In genomic region chr2L:14141238-14141637, dm6 we compare ENCODE assay signal across 1 fruit fly cellular context.
TF ChIP-seq lines count a peak whose summit lies in the region.

No protein-coding gene starts in this region.

TF ChIP-seq in whole organism, embryonic, 481 proteins besides CTCF, POLR2A, EP300 and RAD21 (continued from another document):
- TF ChIP-seq lilli (GFP tag; optimal IDR thresholded peaks at IDR 0.05; lab: Kevin White, UChicago), result peak; percentile 49
- no peak for TF ChIP-seq CG4854 (GFP tag; optimal IDR thresholded peaks at IDR 0.05; lab: Kevin White, UChicago)
- TF ChIP-seq repo (GFP tag; optimal IDR thresholded peaks at IDR 0.05; lab: Kevin White, UChicago), result no peak
- TF ChIP-seq CG3281 (GFP tag; optimal IDR thresholded peaks at IDR 0.05; lab: Kevin White, UChicago), result peak; percentile 62
- TF ChIP-seq NK7.1 (GFP tag; optimal IDR thresholded peaks at IDR 0.05; lab: Kevin White, UChicago), result no peak
- no peak for TF ChIP-seq CG34224 (GFP tag; IDR thresholded peaks at IDR 0.05; lab: Robert Waterston, UW; ENCODE audit: partially characterized antibody)
- no peak for TF ChIP-seq nerfin-1 (tag; optimal IDR thresholded peaks at IDR 0.05; lab: Kevin White, UChicago)
- no peak for TF ChIP-seq D19B (GFP tag; optimal IDR thresholded peaks at IDR 0.05; lab: Kevin White, UChicago)
- no peak for TF ChIP-seq CG43689 (GFP tag; IDR thresholded peaks at IDR 0.05; lab: Robert Waterston, UW)
- TF ChIP-seq CG17385 (GFP tag; optimal IDR thresholded peaks at IDR 0.05; lab: Kevin White, UChicago), result peak; percentile 53
- TF ChIP-seq CG6683 (GFP tag; optimal IDR thresholded peaks at IDR 0.05; lab: Kevin White, UChicago), result peak; percentile 24
- TF ChIP-seq hb (GFP tag; IDR thresholded peaks at IDR 0.05; lab: Robert Waterston, UW; ENCODE audit: partially characterized antibody), result no peak
- 0 out of 3 replicates have a peak, but pooled peaks have one; percentile 35 for TF ChIP-seq CG17361 (GFP tag; IDR thresholded peaks at IDR 0.05; lab: Robert Waterston, UW)
- TF ChIP-seq ERR (GFP tag; optimal IDR thresholded peaks at IDR 0.05; lab: Kevin White, UChicago), result peak; percentile 28
- TF ChIP-seq CG8089 (GFP tag; optimal IDR thresholded peaks at IDR 0.05; lab: Kevin White, UChicago), result no peak
- TF ChIP-seq danr (GFP tag; IDR thresholded peaks at IDR 0.05; lab: Robert Waterston, UW), result 0 out of 2 replicates have a peak, but pooled peaks have one; percentile 21
- TF ChIP-seq Oli (tag; optimal IDR thresholded peaks at IDR 0.05; lab: Kevin White, UChicago), result peak; percentile 25
- no peak for TF ChIP-seq CG9215 (GFP tag; IDR thresholded peaks at IDR 0.05; lab: Robert Waterston, UW)
- no peak for TF ChIP-seq CG6791 (GFP tag; IDR thresholded peaks at IDR 0.05; lab: Robert Waterston, UW; ENCODE audit: partially characterized antibody)
- peak; percentile 22; the same call in 1 of the 2 replicates for TF ChIP-seq sisA (GFP tag; IDR thresholded peaks at IDR 0.05; lab: Robert Waterston, UW)
- peak; percentile 73 for TF ChIP-seq Hand (GFP tag; optimal IDR thresholded peaks at IDR 0.05; lab: Kevin White, UChicago)
- TF ChIP-seq pan (optimal IDR thresholded peaks at IDR 0.05; lab: Kevin White, UChicago), result no peak
- peak in 1 of 2 experiments; percentile 46 for TF ChIP-seq pan (GFP tag; optimal IDR thresholded peaks at IDR 0.05 in 1 of 2, IDR thresholded peaks at IDR 0.05 in 1 of 2)
- TF ChIP-seq dysf (GFP tag; IDR thresholded peaks at IDR 0.05; lab: Robert Waterston, UW), result peak; percentile 56; the same call in 2 of the 3 replicates
- TF ChIP-seq slp2 (GFP tag; optimal IDR thresholded peaks at IDR 0.05; lab: Kevin White, UChicago), result no peak
- 0 out of 2 replicates have a peak, but pooled peaks have one; percentile 17 for TF ChIP-seq E2f2 (GFP tag; IDR thresholded peaks at IDR 0.05; lab: Robert Waterston, UW)
- TF ChIP-seq HHEX (GFP tag; optimal IDR thresholded peaks at IDR 0.05; lab: Kevin White, UChicago), result peak; percentile 55
- peak; percentile 27 for TF ChIP-seq caup (GFP tag; optimal IDR thresholded peaks at IDR 0.05; lab: Kevin White, UChicago; ENCODE audit: severe bottlenecking)
- TF ChIP-seq CG9932 (GFP tag; IDR thresholded peaks at IDR 0.05; lab: Robert Waterston, UW), result peak; percentile 38; the same call in 1 of the 2 replicates
- peak; percentile 31 for TF ChIP-seq CG9727 (GFP tag; optimal IDR thresholded peaks at IDR 0.05; lab: Kevin White, UChicago)
- peak; percentile 70 for TF ChIP-seq Hmr (GFP tag; optimal IDR thresholded peaks at IDR 0.05; lab: Kevin White, UChicago)
- TF ChIP-seq run (tag; optimal IDR thresholded peaks at IDR 0.05; lab: Kevin White, UChicago), result no peak
- peak; percentile 17; the same call in 1 of the 2 replicates for TF ChIP-seq Taf1 (GFP tag; IDR thresholded peaks at IDR 0.05; lab: Robert Waterston, UW)
- TF ChIP-seq Hr51 (GFP tag; optimal IDR thresholded peaks at IDR 0.05; lab: Kevin White, UChicago), result peak in 1 of 2 experiments; percentile 54
- 0 out of 2 replicates have a peak, but pooled peaks have one; percentile 30 for TF ChIP-seq CG17328 (GFP tag; IDR thresholded peaks at IDR 0.05; lab: Robert Waterston, UW)
- no peak for TF ChIP-seq HmgZ (tag; optimal IDR thresholded peaks at IDR 0.05; lab: Kevin White, UChicago)
- no peak for TF ChIP-seq CG16863 (GFP tag; optimal IDR thresholded peaks at IDR 0.05; lab: Kevin White, UChicago)
- 0 out of 2 replicates have a peak, but pooled peaks have one; percentile 22 for TF ChIP-seq vvl (GFP tag; IDR thresholded peaks at IDR 0.05; lab: Robert Waterston, UW)
- TF ChIP-seq chm (GFP tag; IDR thresholded peaks at IDR 0.05; lab: Robert Waterston, UW), result peak; percentile 36; the same call in 1 of the 2 replicates
- TF ChIP-seq CG11696 (GFP tag; IDR thresholded peaks at IDR 0.05; lab: Robert Waterston, UW), result 0 out of 2 replicates have a peak, but pooled peaks have one; percentile 15
- peak; percentile 41 for TF ChIP-seq CG8924 (tag; optimal IDR thresholded peaks at IDR 0.05; lab: Kevin White, UChicago)
- peak; percentile 40; the same call in 1 of the 2 replicates for TF ChIP-seq sob (GFP tag; IDR thresholded peaks at IDR 0.05; lab: Robert Waterston, UW)
- no peak for TF ChIP-seq lbe (GFP tag; optimal IDR thresholded peaks at IDR 0.05; lab: Kevin White, UChicago)
- no peak for TF ChIP-seq luna (GFP tag; optimal IDR thresholded peaks at IDR 0.05; lab: Kevin White, UChicago)
- no peak for TF ChIP-seq Fer2 (tag; optimal IDR thresholded peaks at IDR 0.05; lab: Kevin White, UChicago)
- TF ChIP-seq CG18476 (GFP tag; optimal IDR thresholded peaks at IDR 0.05; lab: Kevin White, UChicago), result peak; percentile 10
- TF ChIP-seq CG11695 (GFP tag; IDR thresholded peaks at IDR 0.05; lab: Robert Waterston, UW), result 0 out of 3 replicates have a peak, but pooled peaks have one; percentile 36
- peak; percentile 47 for TF ChIP-seq CG12391 (tag; optimal IDR thresholded peaks at IDR 0.05; lab: Kevin White, UChicago)
- no peak for TF ChIP-seq D (optimal IDR thresholded peaks at IDR 0.05; lab: Kevin White, UChicago)
- peak; percentile 6 for TF ChIP-seq D (GFP tag; optimal IDR thresholded peaks at IDR 0.05; lab: Kevin White, UChicago)
- peak; percentile 46 for TF ChIP-seq Sox102F (GFP tag; optimal IDR thresholded peaks at IDR 0.05; lab: Kevin White, UChicago)
- TF ChIP-seq grau (tag; optimal IDR thresholded peaks at IDR 0.05; lab: Kevin White, UChicago), result peak; percentile 58
- TF ChIP-seq NfI (GFP tag; optimal IDR thresholded peaks at IDR 0.05; lab: Kevin White, UChicago), result peak; percentile 24
- peak; percentile 60 for TF ChIP-seq gem (tag; optimal IDR thresholded peaks at IDR 0.05; lab: Kevin White, UChicago)
- peak; percentile 36; the same call in 1 of the 2 replicates for TF ChIP-seq MBD-R2 (GFP tag; IDR thresholded peaks at IDR 0.05; lab: Robert Waterston, UW)
- no peak for TF ChIP-seq Sin3A (optimal IDR thresholded peaks at IDR 0.05; lab: Kevin White, UChicago)
- no peak for TF ChIP-seq CG4730 (GFP tag; IDR thresholded peaks at IDR 0.05; lab: Robert Waterston, UW)
- TF ChIP-seq yki (optimal IDR thresholded peaks at IDR 0.05; lab: Kevin White, UChicago), result no peak
- TF ChIP-seq CG6854 (GFP tag; optimal IDR thresholded peaks at IDR 0.05; lab: Kevin White, UChicago), result peak; percentile 6
- peak; percentile 61 for TF ChIP-seq CG11504 (tag; optimal IDR thresholded peaks at IDR 0.05; lab: Kevin White, UChicago)
- TF ChIP-seq prd (optimal IDR thresholded peaks at IDR 0.05; lab: Kevin White, UChicago), result no peak
- TF ChIP-seq prd (GFP tag; IDR thresholded peaks at IDR 0.05; lab: Robert Waterston, UW), result peak; percentile 46; the same call in 1 of the 3 replicates
- TF ChIP-seq pros (GFP tag; optimal IDR thresholded peaks at IDR 0.05; lab: Kevin White, UChicago), result peak; percentile 21
- no peak for TF ChIP-seq ken (GFP tag; IDR thresholded peaks at IDR 0.05; lab: Robert Waterston, UW)
- TF ChIP-seq Sry-β (GFP tag; optimal IDR thresholded peaks at IDR 0.05; lab: Kevin White, UChicago), result no peak
- peak; percentile 53; the same call in 1 of the 2 replicates for TF ChIP-seq CG32532 (GFP tag; IDR thresholded peaks at IDR 0.05; lab: Robert Waterston, UW)
- peak; percentile 27; the same call in 1 of the 2 replicates for TF ChIP-seq esg (GFP tag; conservative IDR thresholded peaks at IDR 0.05; lab: Robert Waterston, UW)
- peak; percentile 30; the same call in 1 of the 2 replicates for TF ChIP-seq CG10366 (GFP tag; IDR thresholded peaks at IDR 0.05; lab: Robert Waterston, UW)
- TF ChIP-seq zfh1 (GFP tag; IDR thresholded peaks at IDR 0.05; lab: Robert Waterston, UW), result 0 out of 3 replicates have a peak, but pooled peaks have one; percentile 16
- 0 out of 2 replicates have a peak, but pooled peaks have one; percentile 22 for TF ChIP-seq al (GFP tag; IDR thresholded peaks at IDR 0.05; lab: Robert Waterston, UW)
- no peak for TF ChIP-seq CG11456 (GFP tag; IDR thresholded peaks at IDR 0.05; lab: Robert Waterston, UW)
- TF ChIP-seq dan (GFP tag; IDR thresholded peaks at IDR 0.05; lab: Robert Waterston, UW), result no peak
